Worm (Caenorhabditis elegans) whole organism, young adult: ENCODE measurements around the gene ZK1290.5.

ENCODE experiments used
- B0336.3 ChIP-seq: fragments of 200-800 bp; sonication (Bioruptor generic); IDR thresholded peaks from 2 replicates; pipeline ENCODE4 v1.3.6; 2022; ENCODE audit warnings: missing genetic modification characterization, missing compliant biosample characterization
- fkh-3 ChIP-seq: sonication (generic microtip); optimal IDR thresholded peaks from 2 replicates; lab custom pipeline; 2016; ENCODE audit warnings: mild to moderate bottlenecking, missing genetic modification characterization, missing compliant biosample characterization
- nfyb-1 ChIP-seq: fragments of 200-800 bp; sonication (Bioruptor generic); IDR thresholded peaks from 2 replicates; pipeline ENCODE4 v1.3.6; 2022; ENCODE audit warnings: missing genetic modification reagents, missing genetic modification characterization, missing compliant biosample characterization

- TF ChIP-seq B0336.3 (no peak), nfyb-1 (GFP tag; lab: Robert Waterston, UW) (no peak), fkh-3 (tag; lab: Kevin White, UChicago) (no peak)
Observed at ce11 chrII:7493599-7493998, 35.8 kb upstream of the ZK1290.5 start, which contains the start of gene nas-23.
